Fruit fly (Drosophila melanogaster) S2 (cell line): ENCODE data around the gene B-H2.

Source experiments
- CG8478 ChIP-seq: fragments of >200 bp; optimal IDR thresholded peaks from 2 replicates; lab custom pipeline; 2018
- CTCF ChIP-seq, 2 experiments: fragments of >200 bp; optimal IDR thresholded peaks; 2 replicates each; lab custom pipeline; 2018

DNA sequence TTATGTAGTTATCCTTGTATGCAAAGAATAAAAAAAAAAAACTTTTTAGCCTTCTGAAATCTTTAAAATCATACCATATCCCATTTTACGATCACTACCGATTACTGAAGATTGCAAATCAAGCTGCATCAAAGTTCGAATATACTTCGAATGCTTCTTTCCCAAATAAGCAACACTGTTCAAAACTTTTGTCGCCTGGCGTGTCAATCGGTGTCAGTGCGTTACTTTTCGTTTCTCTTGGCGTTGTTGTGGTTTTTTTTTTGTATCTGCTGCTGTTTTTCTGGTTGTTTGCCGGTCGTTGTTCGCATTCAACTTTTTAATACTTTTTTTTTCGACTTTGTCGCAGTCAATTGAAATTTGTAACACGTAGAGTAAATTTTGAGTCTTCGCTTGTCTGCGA lies 19.4 kb upstream of the B-H2 start:
- TF ChIP-seq CTCF (optimal IDR thresholded peaks at IDR 0.05; lab: Kevin White, UChicago) (no peak), CG8478 (no peak)
